Worm (Caenorhabditis elegans): Measurements from ENCODE around the gene exc-13.
"Not testable (repeated sequence)": the region's sequence is repeated elsewhere in the genome, so short reads cannot be mapped to it uniquely, and the experiment has no call there.

exc-13 gene

DNA sequence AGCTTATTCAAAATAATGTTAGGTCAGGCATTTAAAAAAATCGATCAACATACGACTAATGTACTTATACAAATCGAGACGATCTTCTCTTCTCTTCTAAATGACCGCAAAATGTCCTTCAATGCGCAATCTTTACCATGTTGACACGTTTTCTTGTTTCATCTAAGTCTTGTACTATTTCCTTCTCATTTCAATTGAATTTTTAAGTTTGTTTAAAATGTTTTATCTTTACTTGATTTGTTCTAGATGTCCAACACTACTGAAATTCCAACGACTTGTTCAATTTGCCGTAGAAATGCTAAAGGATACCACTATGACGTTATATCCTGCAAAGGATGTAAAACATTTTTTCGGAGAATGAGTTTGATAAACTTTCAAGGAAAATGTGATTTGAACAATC, 23.1 kb upstream of the exc-13 start, which contains the start of the genes nhr-263 and nhr-148:
Gene nhr-263 (minus strand): TSS at position 101 of the 400 bp plus-strand sequence.
Gene nhr-148 (plus strand): TSS at position 215 of the 400 bp plus-strand sequence.
- TF ChIP-seq ztf-29 (GFP tag; IDR thresholded peaks at IDR 0.05) (no peak), ztf-23 (GFP tag; IDR thresholded peaks at IDR 0.05) (no peak)

DNA sequence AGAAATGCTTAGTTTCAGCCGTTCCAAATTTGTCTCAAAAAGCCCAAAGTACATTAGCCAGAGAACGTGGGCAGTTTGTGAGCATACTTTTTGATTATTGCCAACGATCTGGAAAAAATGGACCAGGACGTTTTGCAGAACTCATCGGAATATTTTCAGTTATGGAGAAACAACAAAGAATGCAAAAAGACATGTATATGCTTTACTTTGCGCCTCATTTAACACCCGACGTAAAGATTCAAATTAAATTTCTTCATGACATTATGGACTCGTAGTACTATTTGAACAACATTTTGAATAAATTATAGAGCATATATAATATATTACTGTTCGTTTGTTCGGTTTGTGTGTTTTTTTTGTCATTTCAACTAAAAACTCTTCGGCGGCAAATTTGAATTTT, 21.5 kb upstream of the exc-13 start, which contains the start of gene srh-244:
Gene srh-244 (plus strand): TSS at position 301 of the 400 bp plus-strand sequence.
- no peak for TF ChIP-seq klf-2 (GFP tag; conservative IDR thresholded peaks at IDR 0.05)
- no peak for TF ChIP-seq ztf-23 (GFP tag; IDR thresholded peaks at IDR 0.05)
- no peak for TF ChIP-seq ref-1 (GFP tag; conservative IDR thresholded peaks at IDR 0.05)
- TF ChIP-seq ztf-29 (GFP tag; IDR thresholded peaks at IDR 0.05), result no peak
- no peak for TF ChIP-seq med-1 (GFP tag; optimal IDR thresholded peaks at IDR 0.05; ENCODE audit: insufficient read depth)
- no peak for TF ChIP-seq flt-1 (GFP tag; IDR thresholded peaks at IDR 0.05)
- TF ChIP-seq tab-1 (GFP tag; IDR thresholded peaks at IDR 0.05), result no peak
- no peak for TF ChIP-seq T22C8.4 (GFP tag; IDR thresholded peaks at IDR 0.05)
- TF ChIP-seq cog-1 (tag; optimal IDR thresholded peaks at IDR 0.05), result no peak

DNA sequence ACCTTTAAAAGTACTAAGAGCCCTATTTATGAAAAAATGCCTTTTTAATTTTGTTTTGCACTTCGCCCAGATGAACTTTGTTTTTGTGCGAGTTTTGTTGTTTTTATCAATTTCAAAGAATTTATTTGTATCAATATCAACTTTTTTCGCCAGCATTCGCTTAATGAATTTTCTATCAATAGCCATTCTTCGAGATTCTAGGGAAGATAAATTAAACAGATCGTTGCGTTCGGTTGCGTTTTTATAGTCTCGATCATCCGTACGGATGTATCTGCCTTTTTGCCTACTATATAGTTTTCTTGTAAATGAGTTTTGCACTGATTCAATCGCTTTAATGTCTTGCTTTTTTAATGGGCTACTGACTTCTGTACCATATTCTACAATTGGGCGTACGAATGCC, 19.6 kb upstream of the exc-13 start, which contains the start of gene nhr-147:
Gene nhr-147 (plus strand): TSS at position 301 of the 400 bp plus-strand sequence.
- TF ChIP-seq tab-1, T22C8.4, ztf-29 (GFP tag; IDR thresholded peaks at IDR 0.05): not testable (repeated sequence)

DNA sequence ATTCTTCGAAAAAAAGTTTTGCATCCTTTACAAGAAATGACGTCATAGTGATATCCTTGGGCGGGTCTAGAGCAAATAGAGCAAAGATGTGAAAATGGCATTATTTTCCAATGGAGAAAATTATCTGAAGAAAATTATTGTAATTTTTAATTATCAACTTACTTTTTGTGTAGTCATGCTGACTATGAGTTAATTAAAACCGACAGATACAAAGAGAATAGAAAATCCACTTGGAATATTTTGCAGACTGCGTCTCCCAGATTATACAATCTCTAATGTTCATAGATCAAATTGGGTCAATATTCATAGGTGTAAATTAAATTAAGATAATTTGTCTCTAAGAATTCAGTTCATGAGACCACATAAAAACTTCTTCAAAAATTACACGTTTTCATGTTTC, 15.5 kb upstream of the exc-13 start, which contains the start of gene nhr-149:
Gene nhr-149 (minus strand): TSS at position 101 of the 400 bp plus-strand sequence.
- no peak for TF ChIP-seq ref-1 (GFP tag; conservative IDR thresholded peaks at IDR 0.05)
- TF ChIP-seq cog-1 (tag; optimal IDR thresholded peaks at IDR 0.05), result no peak
- TF ChIP-seq ztf-23 (GFP tag; IDR thresholded peaks at IDR 0.05), result no peak
- no peak for TF ChIP-seq flt-1 (GFP tag; IDR thresholded peaks at IDR 0.05)
- TF ChIP-seq klf-2 (GFP tag; conservative IDR thresholded peaks at IDR 0.05), result no peak
- no peak for TF ChIP-seq T22C8.4 (GFP tag; IDR thresholded peaks at IDR 0.05)
- no peak for TF ChIP-seq med-1 (GFP tag; optimal IDR thresholded peaks at IDR 0.05; ENCODE audit: insufficient read depth)
- no peak for TF ChIP-seq ztf-29 (GFP tag; IDR thresholded peaks at IDR 0.05)
- TF ChIP-seq tab-1 (GFP tag; IDR thresholded peaks at IDR 0.05), result no peak

DNA sequence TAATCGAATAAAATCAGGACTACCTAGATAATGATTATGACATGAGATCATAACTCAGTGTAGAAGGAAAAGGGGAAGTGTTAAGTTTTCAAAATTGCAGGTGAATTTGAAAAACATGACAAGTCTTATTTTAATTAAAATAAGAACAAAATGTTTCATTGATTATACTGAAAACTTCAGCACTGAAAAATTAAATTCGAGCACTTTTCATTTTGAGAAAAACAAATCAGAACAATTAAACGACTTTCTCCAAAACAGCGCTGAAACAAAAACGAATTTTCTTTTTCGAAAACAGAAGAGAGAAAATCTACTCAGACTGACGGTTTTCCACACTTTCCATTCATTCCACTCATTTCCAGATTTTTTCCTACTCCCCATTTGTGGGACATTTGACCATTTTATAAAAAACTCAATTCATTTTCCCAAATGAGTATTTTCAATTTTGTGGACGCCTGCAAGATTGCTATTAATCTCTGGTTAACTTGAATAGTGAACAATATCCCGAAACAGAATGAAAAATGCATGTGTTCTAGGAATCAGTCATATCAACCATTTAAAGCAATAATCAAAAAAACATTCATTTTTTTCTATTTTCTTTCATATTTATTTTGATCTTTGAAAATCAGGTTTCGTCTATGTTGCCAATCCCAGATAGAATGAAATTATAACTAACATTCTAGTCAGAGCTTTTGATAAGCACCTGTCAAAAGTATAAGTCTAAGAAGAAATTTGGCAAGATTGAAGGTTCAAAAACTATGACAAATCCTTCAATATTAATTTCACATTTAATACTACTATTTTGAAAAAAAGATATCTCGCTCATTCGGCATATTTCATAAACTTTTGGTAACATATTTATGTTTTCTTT, 12.6 kb upstream of the exc-13 start, which contains the start of the genes srh-231 and srh-275:
Gene srh-231 (minus strand): TSS at position 51 of the 868 bp plus-strand sequence.
Gene srh-275 (plus strand): TSS at position 818 of the 868 bp plus-strand sequence.
- TF ChIP-seq tab-1 (GFP tag; IDR thresholded peaks at IDR 0.05) (no peak), ztf-23 (GFP tag; IDR thresholded peaks at IDR 0.05) (no peak), flt-1 (GFP tag; IDR thresholded peaks at IDR 0.05) (no peak), med-1 (GFP tag; optimal IDR thresholded peaks at IDR 0.05; ENCODE audit: insufficient read depth) (no peak), T22C8.4 (GFP tag; IDR thresholded peaks at IDR 0.05) (no peak), cog-1 (tag; optimal IDR thresholded peaks at IDR 0.05) (no peak), ref-1 (GFP tag; conservative IDR thresholded peaks at IDR 0.05) (no peak), klf-2 (GFP tag; conservative IDR thresholded peaks at IDR 0.05) (no peak), ztf-29 (GFP tag; IDR thresholded peaks at IDR 0.05) (no peak)

DNA sequence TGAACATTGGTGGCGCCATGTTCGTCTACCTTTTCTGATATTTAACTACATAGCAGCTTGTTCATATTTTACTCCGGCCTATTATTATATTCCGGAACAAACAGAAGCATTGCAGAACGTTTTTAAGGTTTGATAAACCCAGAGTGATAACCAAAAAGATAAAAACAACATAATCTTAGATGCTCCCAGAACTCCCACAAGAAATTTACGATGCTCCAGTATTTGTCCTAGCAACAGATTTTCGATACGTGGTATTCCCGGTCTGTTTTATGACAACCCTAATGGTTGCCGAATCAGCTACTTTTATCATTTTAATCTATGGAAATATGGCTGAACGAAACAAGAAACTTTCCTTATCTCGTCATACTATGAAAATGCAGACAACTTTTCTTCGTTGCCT, 11.4 kb upstream of the exc-13 start:
- no peak for TF ChIP-seq flt-1 (GFP tag; IDR thresholded peaks at IDR 0.05)
- no peak for TF ChIP-seq med-1 (GFP tag; optimal IDR thresholded peaks at IDR 0.05; ENCODE audit: insufficient read depth)
- TF ChIP-seq ztf-29 (GFP tag; IDR thresholded peaks at IDR 0.05), result no peak
- no peak for TF ChIP-seq tab-1 (GFP tag; IDR thresholded peaks at IDR 0.05)
- no peak for TF ChIP-seq ref-1 (GFP tag; conservative IDR thresholded peaks at IDR 0.05)
- no peak for TF ChIP-seq klf-2 (GFP tag; conservative IDR thresholded peaks at IDR 0.05)
- no peak for TF ChIP-seq ztf-23 (GFP tag; IDR thresholded peaks at IDR 0.05)
- no peak for TF ChIP-seq cog-1 (tag; optimal IDR thresholded peaks at IDR 0.05)
- TF ChIP-seq T22C8.4 (GFP tag; IDR thresholded peaks at IDR 0.05), result no peak

- TF ChIP-seq ztf-23 (GFP tag; IDR thresholded peaks at IDR 0.05) (no peak), tab-1 (GFP tag; IDR thresholded peaks at IDR 0.05) (no peak), flt-1 (GFP tag; IDR thresholded peaks at IDR 0.05) (no peak), ref-1 (GFP tag; conservative IDR thresholded peaks at IDR 0.05) (no peak), cog-1 (tag; optimal IDR thresholded peaks at IDR 0.05) (no peak), klf-2 (GFP tag; conservative IDR thresholded peaks at IDR 0.05) (no peak), ztf-29 (GFP tag; IDR thresholded peaks at IDR 0.05) (no peak), T22C8.4 (GFP tag; IDR thresholded peaks at IDR 0.05) (no peak), med-1 (GFP tag; optimal IDR thresholded peaks at IDR 0.05; ENCODE audit: insufficient read depth) (no peak)
Observed at ce11 chrV:7355464-7355863, 9.6 kb upstream of the exc-13 start, which contains the start of gene tag-293. Gene tag-293, minus strand, starts transcription at chrV:7355564.

DNA sequence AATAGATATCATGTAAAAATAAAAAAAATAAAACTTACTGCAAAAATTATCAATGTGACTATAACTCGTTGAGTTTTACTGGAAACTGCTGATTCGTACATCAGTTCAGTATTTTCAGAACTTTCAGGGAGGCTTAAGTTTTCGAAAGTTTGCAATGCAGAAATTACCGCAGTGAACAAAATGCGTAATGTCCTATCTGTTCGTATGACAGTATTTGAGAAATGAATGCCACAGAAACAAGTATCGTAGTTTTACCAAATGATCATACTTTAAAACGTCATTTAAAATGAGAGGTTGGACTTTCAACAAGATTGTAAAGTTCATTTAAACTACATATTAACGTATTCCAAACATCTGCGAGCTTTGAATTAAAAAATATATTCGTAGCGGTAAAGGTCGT, 8.4 kb upstream of the exc-13 start, which contains the start of gene C03G6.21:
Gene C03G6.21 (minus strand): TSS at position 101 of the 400 bp plus-strand sequence.
- TF ChIP-seq cog-1 (tag; optimal IDR thresholded peaks at IDR 0.05) (no peak), ztf-23 (GFP tag; IDR thresholded peaks at IDR 0.05) (no peak), ztf-29 (GFP tag; IDR thresholded peaks at IDR 0.05) (no peak), tab-1 (GFP tag; IDR thresholded peaks at IDR 0.05) (no peak), klf-2 (GFP tag; conservative IDR thresholded peaks at IDR 0.05) (no peak), flt-1 (GFP tag; IDR thresholded peaks at IDR 0.05) (no peak), ref-1 (GFP tag; conservative IDR thresholded peaks at IDR 0.05) (no peak), T22C8.4 (GFP tag; IDR thresholded peaks at IDR 0.05) (no peak), med-1 (GFP tag; optimal IDR thresholded peaks at IDR 0.05; ENCODE audit: insufficient read depth) (no peak)

- no peak for TF ChIP-seq klf-2 (GFP tag; conservative IDR thresholded peaks at IDR 0.05)
- TF ChIP-seq ref-1 (GFP tag; conservative IDR thresholded peaks at IDR 0.05), result no peak
- no peak for TF ChIP-seq ztf-23 (GFP tag; IDR thresholded peaks at IDR 0.05)
- no peak for TF ChIP-seq ztf-29 (GFP tag; IDR thresholded peaks at IDR 0.05)
- no peak for TF ChIP-seq cog-1 (tag; optimal IDR thresholded peaks at IDR 0.05)
- TF ChIP-seq flt-1 (GFP tag; IDR thresholded peaks at IDR 0.05), result no peak
- TF ChIP-seq med-1 (GFP tag; optimal IDR thresholded peaks at IDR 0.05; ENCODE audit: insufficient read depth), result no peak
- TF ChIP-seq tab-1 (GFP tag; IDR thresholded peaks at IDR 0.05), result no peak
- TF ChIP-seq T22C8.4 (GFP tag; IDR thresholded peaks at IDR 0.05), result no peak
Observed at ce11 chrV:7357132-7357531, 7.9 kb upstream of the exc-13 start, which contains the start of gene C03G6.6. Gene C03G6.6, plus strand, starts transcription at chrV:7357432.

Data from whole organism, midembryonic.